Worm (Caenorhabditis elegans): ENCODE results near the gene F17C11.12.

F17C11.12 gene

ce11 chrV:10967594-10968273 is 31.0 kb upstream of the F17C11.12 start (continued):
- TF ChIP-seq php-3 (GFP tag; IDR thresholded peaks at IDR 0.05) (0 out of 2 replicates have a peak, but pooled peaks have one; percentile 27), saeg-2 (GFP tag; IDR thresholded peaks at IDR 0.05) (0 out of 2 replicates have a peak, but pooled peaks have one; percentile 27), unc-62 (GFP tag; optimal IDR thresholded peaks at IDR 0.05 in 1 of 2) (peak in 1 of 2 experiments; percentile 86), unc-62 (tag; optimal IDR thresholded peaks at IDR 0.05) (no peak), spr-3 (GFP tag; optimal IDR thresholded peaks at IDR 0.05) (no peak), zip-2 (tag; optimal IDR thresholded peaks at IDR 0.05) (no peak), mdt-29 (GFP tag; IDR thresholded peaks at IDR 0.05) (0 out of 2 replicates have a peak, but pooled peaks have one; percentile 58), Y75B8A.6 (GFP tag; IDR thresholded peaks at IDR 0.05) (peak; percentile 60; the same call in 1 of the 2 replicates), fkh-10 (GFP tag; optimal IDR thresholded peaks at IDR 0.05) (no peak), hlh-11 (tag; optimal IDR thresholded peaks at IDR 0.05) (peak; percentile 74), pha-4 (GFP tag; IDR thresholded peaks at IDR 0.05) (no peak), pha-4 (tag; optimal IDR thresholded peaks at IDR 0.05) (no peak), ceh-20 (GFP tag; IDR thresholded peaks at IDR 0.05) (0 out of 2 replicates have a peak, but pooled peaks have one; percentile 14), dmd-6 (GFP tag; IDR thresholded peaks at IDR 0.05) (peak; percentile 99), tra-1 (GFP tag; IDR thresholded peaks at IDR 0.05) (peak; percentile 89)

ce11 chrV:10966874-10967273 is 30.2 kb upstream of the F17C11.12 start:
- TF ChIP-seq ztf-11 (tag; optimal IDR thresholded peaks at IDR 0.05) (no peak), ztf-7 (tag; optimal IDR thresholded peaks at IDR 0.05) (no peak), Y75B8A.6 (GFP tag; IDR thresholded peaks at IDR 0.05) (no peak), hmg-1.1 (GFP tag; IDR thresholded peaks at IDR 0.05) (no peak), tag-97 (GFP tag; IDR thresholded peaks at IDR 0.05) (no peak), zip-11 (GFP tag; IDR thresholded peaks at IDR 0.05) (no peak), ceh-44 (GFP tag; IDR thresholded peaks at IDR 0.05) (no peak), sdz-12 (GFP tag; optimal IDR thresholded peaks at IDR 0.05) (peak; percentile 34), mdl-1 (tag; optimal IDR thresholded peaks at IDR 0.05) (no peak), nhr-42 (GFP tag; IDR thresholded peaks at IDR 0.05) (no peak), madf-5 (GFP tag; IDR thresholded peaks at IDR 0.05) (0 out of 4 replicates have a peak, but pooled peaks of 1 of the 2 experiments have one; percentile 48), nhr-102 (tag; optimal IDR thresholded peaks at IDR 0.05) (no peak), spr-3 (GFP tag; optimal IDR thresholded peaks at IDR 0.05) (no peak), nhr-76 (tag; optimal IDR thresholded peaks at IDR 0.05) (no peak), R02D3.7 (tag; optimal IDR thresholded peaks at IDR 0.05) (no peak), lim-7 (GFP tag; IDR thresholded peaks at IDR 0.05) (no peak), mep-1 (tag; optimal IDR thresholded peaks at IDR 0.05) (no peak), lir-3 (tag; optimal IDR thresholded peaks at IDR 0.05) (no peak), T20F7.1 (GFP tag; optimal IDR thresholded peaks at IDR 0.05) (no peak), lin-38 (GFP tag; IDR thresholded peaks at IDR 0.05) (peak; percentile 44), dpl-1 (GFP tag; optimal IDR thresholded peaks at IDR 0.05) (no peak), cey-2 (tag; optimal IDR thresholded peaks at IDR 0.05; ENCODE audit: borderline replicate concordance, insufficient read depth) (no peak), set-16 (GFP tag; IDR thresholded peaks at IDR 0.05) (peak; percentile 54), egl-43 (GFP tag; IDR thresholded peaks at IDR 0.05) (0 out of 2 replicates have a peak, but pooled peaks have one; percentile 44), F37D6.2 (tag; optimal IDR thresholded peaks at IDR 0.05) (no peak), aha-1 (tag) (peak; percentile 78), F44E2.7 (GFP tag; IDR thresholded peaks at IDR 0.05) (no peak), attf-4 (tag; optimal IDR thresholded peaks at IDR 0.05) (no peak), mes-2 (tag; optimal IDR thresholded peaks at IDR 0.05; ENCODE audit: poor library complexity, severe bottlenecking) (no peak), mdt-29 (GFP tag; IDR thresholded peaks at IDR 0.05) (no peak), nhr-6 (tag; optimal IDR thresholded peaks at IDR 0.05) (no peak)

Data from whole organism, L4 larva.